Fruit fly (Drosophila melanogaster) whole organism, adult: ENCODE data around the gene Fitm.

Experiments used
- CG11617 ChIP-seq: fragments of 200-800 bp; sonication (Bioruptor generic); optimal IDR thresholded peaks from 2 replicates; lab custom pipeline; 2017; ENCODE audit warnings: mild to moderate bottlenecking, missing biosample characterization, missing genetic modification reagents, missing genetic modification characterization
- CG12768 ChIP-seq: fragments of 200-800 bp; sonication (Bioruptor generic); optimal IDR thresholded peaks from 2 replicates; lab custom pipeline; 2017; ENCODE audit warnings: missing biosample characterization, missing genetic modification characterization, mild to moderate bottlenecking, moderate library complexity, missing genetic modification reagents
- CG14711 ChIP-seq: fragments of 200-800 bp; sonication (Bioruptor generic); optimal IDR thresholded peaks from 2 replicates; lab custom pipeline; 2018; ENCODE audit warnings: missing biosample characterization, mild to moderate bottlenecking, missing genetic modification characterization, moderate library complexity
- CG5204 ChIP-seq: fragments of 200-800 bp; sonication (Bioruptor generic); optimal IDR thresholded peaks from 2 replicates; lab custom pipeline; 2016; ENCODE audit warnings: missing biosample characterization, missing genetic modification characterization
- CG7045 ChIP-seq: fragments of 200-800 bp; sonication (Bioruptor generic); optimal IDR thresholded peaks from 2 replicates; lab custom pipeline; 2017; ENCODE audit warnings: missing biosample characterization, mild to moderate bottlenecking, missing genetic modification characterization
- CG7101 ChIP-seq: fragments of 200-800 bp; sonication (Bioruptor generic); optimal IDR thresholded peaks from 2 replicates; lab custom pipeline; 2018; ENCODE audit warnings: missing biosample characterization, mild to moderate bottlenecking, missing genetic modification characterization, moderate library complexity
- Clk ChIP-seq: fragments of 200-800 bp; sonication (Bioruptor generic); optimal IDR thresholded peaks from 2 replicates; lab custom pipeline; 2017; ENCODE audit warnings: missing biosample characterization, missing genetic modification characterization
- Mnt ChIP-seq: fragments of 200-800 bp; sonication (Bioruptor generic); optimal IDR thresholded peaks from 2 replicates; lab custom pipeline; 2016; ENCODE audit warnings: missing biosample characterization, mild to moderate bottlenecking, missing genetic modification characterization
- bab1 ChIP-seq: fragments of 200-800 bp; sonication (Bioruptor generic); optimal IDR thresholded peaks from 3 replicates; lab custom pipeline; 2019; ENCODE audit warnings: missing biosample characterization, mild to moderate bottlenecking, missing genetic modification characterization, moderate library complexity
- cic ChIP-seq: fragments of 200-800 bp; sonication (Bioruptor generic); optimal IDR thresholded peaks from 2 replicates; lab custom pipeline; 2017; ENCODE audit warnings: missing biosample characterization, mild to moderate bottlenecking, missing genetic modification characterization, moderate library complexity
- cnc ChIP-seq, 2 experiments: fragments of >200 bp; optimal IDR thresholded peaks; 2 replicates each; lab custom pipeline; 2017
- ovo ChIP-seq: fragments of 200-800 bp; sonication (Bioruptor generic); optimal IDR thresholded peaks from 2 replicates; lab custom pipeline; 2016; ENCODE audit warnings: missing biosample characterization, missing genetic modification characterization
- toe ChIP-seq: fragments of 200-800 bp; sonication (Bioruptor generic); optimal IDR thresholded peaks from 2 replicates; lab custom pipeline; 2016; ENCODE audit warnings: missing biosample characterization, missing genetic modification characterization

dm6 chr3L:5130508-5130907 is 15.4 kb downstream of the Fitm start:
- TF ChIP-seq Mnt (GFP tag; lab: Kevin White, UChicago) = no peak
- TF ChIP-seq ovo = no peak
- TF ChIP-seq toe (GFP tag; lab: Kevin White, UChicago) = no peak
- TF ChIP-seq Clk (GFP tag; lab: Kevin White, UChicago) = no peak
- no peak for TF ChIP-seq CG7045 (GFP tag; lab: Kevin White, UChicago)
- TF ChIP-seq CG5204 (GFP tag; lab: Kevin White, UChicago) = no peak
- no peak for TF ChIP-seq cnc (optimal IDR thresholded peaks at IDR 0.05; lab: Kevin White, UChicago)
- no peak for TF ChIP-seq CG11617 (GFP tag; lab: Kevin White, UChicago)
- no peak for TF ChIP-seq bab1 (GFP tag; lab: Kevin White, UChicago)
- no peak for TF ChIP-seq CG7101 (tag; lab: Kevin White, UChicago)
- TF ChIP-seq CG12768 (GFP tag; lab: Kevin White, UChicago) = no peak
- TF ChIP-seq cic (GFP tag; lab: Kevin White, UChicago) = no peak
- TF ChIP-seq CG14711 (tag; lab: Kevin White, UChicago) = no peak
